Fruit fly (Drosophila melanogaster): ENCODE results near the gene Corp.

Gene Corp

DNA sequence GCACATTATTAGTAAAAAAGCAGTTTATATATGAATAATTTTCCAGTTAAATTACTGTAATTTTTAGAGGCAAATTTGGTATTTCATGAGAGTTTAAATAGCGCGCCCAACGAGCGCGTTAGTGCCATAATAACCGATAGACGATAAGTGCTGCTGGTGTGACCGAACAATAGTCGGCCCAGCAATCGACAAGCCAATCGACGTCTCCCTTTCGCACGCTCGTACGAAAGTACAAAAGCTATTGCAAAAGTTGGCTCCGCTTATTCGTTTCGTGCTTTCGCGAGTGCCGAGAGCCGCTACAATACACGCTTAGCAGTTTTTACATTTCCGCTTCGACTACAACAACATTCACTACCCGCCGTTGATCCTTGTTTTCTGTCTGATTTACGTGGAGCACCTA, 28.9 kb downstream of the Corp start, which contains the start of gene Trxr1 (continued):
- TF ChIP-seq caup (GFP tag; optimal IDR thresholded peaks at IDR 0.05; ENCODE audit: severe bottlenecking) (no peak), NfI (GFP tag; optimal IDR thresholded peaks at IDR 0.05) (no peak), en (GFP tag; optimal IDR thresholded peaks at IDR 0.05) (no peak), pzg (GFP tag; optimal IDR thresholded peaks at IDR 0.05) (peak; percentile 80), CG6791 (GFP tag; IDR thresholded peaks at IDR 0.05; ENCODE audit: partially characterized antibody) (peak; percentile 83), Six4 (GFP tag; optimal IDR thresholded peaks at IDR 0.05) (no peak), MESR4 (GFP tag; optimal IDR thresholded peaks at IDR 0.05) (peak; percentile 19), CG17361 (GFP tag; IDR thresholded peaks at IDR 0.05) (no peak), rib (GFP tag; IDR thresholded peaks at IDR 0.05) (peak; percentile 53; the same call in 1 of the 2 replicates), CG7357 (GFP tag; IDR thresholded peaks at IDR 0.05) (no peak), dmrt99B (tag; optimal IDR thresholded peaks at IDR 0.05) (no peak), CG32532 (GFP tag; IDR thresholded peaks at IDR 0.05) (peak; percentile 19; the same call in 1 of the 2 replicates), CG2116 (GFP tag; optimal IDR thresholded peaks at IDR 0.05) (peak; percentile 65), tna (GFP tag; IDR thresholded peaks at IDR 0.05; ENCODE audit: partially characterized antibody) (peak; percentile 76), CG15269 (tag; optimal IDR thresholded peaks at IDR 0.05) (no peak), Dp (GFP tag; optimal IDR thresholded peaks at IDR 0.05) (peak; percentile 89), HmgZ (tag; optimal IDR thresholded peaks at IDR 0.05) (peak; percentile 67), E2f2 (GFP tag; IDR thresholded peaks at IDR 0.05) (peak; percentile 93), Vsx1 (GFP tag; optimal IDR thresholded peaks at IDR 0.05) (no peak), psq (GFP tag; optimal IDR thresholded peaks at IDR 0.05) (peak; percentile 79), zen2 (GFP tag; IDR thresholded peaks at IDR 0.05; ENCODE audit: partially characterized antibody) (peak; percentile 18; the same call in 1 of the 3 replicates), aop (GFP tag; IDR thresholded peaks at IDR 0.05) (no peak), CG8290 (GFP tag; optimal IDR thresholded peaks at IDR 0.05) (no peak), CG8290 (tag; optimal IDR thresholded peaks at IDR 0.05) (peak in 1 of 2 experiments; percentile 15), Ets65A (GFP tag) (no peak), Dll (GFP tag; IDR thresholded peaks at IDR 0.05; ENCODE audit: partially characterized antibody) (peak; percentile 57; the same call in 2 of the 4 replicates), BEAF-32 (GFP tag; optimal IDR thresholded peaks at IDR 0.05) (peak; percentile 58), odd (GFP tag; optimal IDR thresholded peaks at IDR 0.05) (no peak), lbe (GFP tag; optimal IDR thresholded peaks at IDR 0.05) (peak; percentile 21), CG43689 (GFP tag; IDR thresholded peaks at IDR 0.05) (no peak)

- TF ChIP-seq CG14667 (GFP tag; IDR thresholded peaks at IDR 0.05) = no peak
- peak; percentile 69; the same call in 1 of the 2 replicates for TF ChIP-seq sna (GFP tag; IDR thresholded peaks at IDR 0.05; ENCODE audit: partially characterized antibody)
- peak; percentile 42 for TF ChIP-seq pzg (GFP tag; optimal IDR thresholded peaks at IDR 0.05)
- peak; percentile 85 for TF ChIP-seq amos (GFP tag; IDR thresholded peaks at IDR 0.05; ENCODE audit: partially characterized antibody)
- TF ChIP-seq Dref (GFP tag; IDR thresholded peaks at IDR 0.05) = peak; percentile 85
- TF ChIP-seq CG9215 (GFP tag; IDR thresholded peaks at IDR 0.05) = no peak
- TF ChIP-seq CG12391 (tag; optimal IDR thresholded peaks at IDR 0.05) = no peak
- TF ChIP-seq Dll (GFP tag; IDR thresholded peaks at IDR 0.05; ENCODE audit: partially characterized antibody) = peak; percentile 84
- TF ChIP-seq sob (GFP tag; IDR thresholded peaks at IDR 0.05) = no peak
- TF ChIP-seq CG42726 (GFP tag; IDR thresholded peaks at IDR 0.05; ENCODE audit: partially characterized antibody) = peak; percentile 62; the same call in 1 of the 2 replicates
- peak; percentile 86 for TF ChIP-seq bbx (GFP tag; IDR thresholded peaks at IDR 0.05; ENCODE audit: partially characterized antibody)
- TF ChIP-seq gfzf (GFP tag; optimal IDR thresholded peaks at IDR 0.05) = peak; percentile 30
- no peak for TF ChIP-seq CG17912 (GFP tag; optimal IDR thresholded peaks at IDR 0.05)
- peak; percentile 27 for TF ChIP-seq CG10267 (tag; optimal IDR thresholded peaks at IDR 0.05)
- TF ChIP-seq CG12659 (GFP tag; optimal IDR thresholded peaks at IDR 0.05) = peak; percentile 10
- no peak for TF ChIP-seq CG3281 (GFP tag; optimal IDR thresholded peaks at IDR 0.05)
- TF ChIP-seq Oli (tag; optimal IDR thresholded peaks at IDR 0.05) = no peak
- peak; percentile 72 for TF ChIP-seq CG16813 (GFP tag; IDR thresholded peaks at IDR 0.05; ENCODE audit: partially characterized antibody)
- TF ChIP-seq Sry-δ (GFP tag; optimal IDR thresholded peaks at IDR 0.05) = peak; percentile 70
- TF ChIP-seq knrl (GFP tag; IDR thresholded peaks at IDR 0.05; ENCODE audit: partially characterized antibody) = peak; percentile 71; the same call in 2 of the 3 replicates
- peak; percentile 86 for TF ChIP-seq Dp (GFP tag; optimal IDR thresholded peaks at IDR 0.05)
- no peak for TF ChIP-seq esg (GFP tag; conservative IDR thresholded peaks at IDR 0.05)
- TF ChIP-seq CG8924 (tag; optimal IDR thresholded peaks at IDR 0.05) = no peak
Observed at dm6 chrX:8240431-8240830, 30.8 kb downstream of the Corp start, which contains the start of gene CG2147. Gene CG2147 (plus strand): TSS chrX:8240684.
